Worm (Caenorhabditis elegans) whole organism, L3 larva: Measurements from ENCODE around the gene srh-154.

Experiments
- aly-2 ChIP-seq: fragments of 150-350 bp; optimal IDR thresholded peaks from 2 replicates; lab custom pipeline; 2014; ENCODE audit warnings: missing biosample characterization, missing genetic modification characterization
- ceh-16 ChIP-seq: sonication (generic microtip); optimal IDR thresholded peaks from 2 replicates; lab custom pipeline; 2017; ENCODE audit warnings: missing biosample characterization, missing genetic modification characterization
- ceh-9 ChIP-seq: sonication (generic microtip); optimal IDR thresholded peaks from 2 replicates; lab custom pipeline; 2018; ENCODE audit warnings: missing biosample characterization, missing genetic modification characterization
- egl-27 ChIP-seq: sonication (generic microtip); optimal IDR thresholded peaks from 4 replicates; lab custom pipeline; 2017; ENCODE audit warnings: missing biosample characterization, missing genetic modification reagents, missing genetic modification characterization
- egl-5 ChIP-seq: fragments of 150-350 bp; optimal IDR thresholded peaks from 2 replicates; lab custom pipeline; 2017; ENCODE audit warnings: missing biosample characterization, missing genetic modification reagents, missing genetic modification characterization, inconsistent platforms
- elt-1 ChIP-seq: fragments of 150-350 bp; optimal IDR thresholded peaks from 2 replicates; lab custom pipeline; 2014; ENCODE audit warnings: missing biosample characterization, missing genetic modification characterization
- fkh-2 ChIP-seq: fragments of 150-350 bp; optimal IDR thresholded peaks from 2 replicates; lab custom pipeline; 2014; ENCODE audit warnings: missing biosample characterization, missing genetic modification reagents, missing genetic modification characterization
- fos-1 ChIP-seq: fragments of 150-350 bp; optimal IDR thresholded peaks from 2 replicates; lab custom pipeline; 2014; ENCODE audit warnings: missing biosample characterization, missing genetic modification characterization
- lin-15B ChIP-seq: fragments of 150-350 bp; optimal IDR thresholded peaks from 2 replicates; lab custom pipeline; 2014; ENCODE audit warnings: missing biosample characterization, missing genetic modification characterization
- nfya-1 ChIP-seq: sonication (generic microtip); optimal IDR thresholded peaks from 2 replicates; lab custom pipeline; 2017; ENCODE audit warnings: missing genetic modification characterization, mild to moderate bottlenecking, missing compliant biosample characterization, antibody characterized with exemption, moderate library complexity; ENCODE audit not compliant: insufficient read depth
- nhr-28 ChIP-seq: fragments of 150-350 bp; optimal IDR thresholded peaks from 2 replicates; lab custom pipeline; 2014; ENCODE audit warnings: missing biosample characterization, missing genetic modification characterization
- nhr-67 ChIP-seq: fragments of 150-350 bp; optimal IDR thresholded peaks from 2 replicates; lab custom pipeline; 2014; ENCODE audit warnings: missing biosample characterization, missing genetic modification characterization
- nhr-76 ChIP-seq: fragments of 150-350 bp; sonication (generic microtip); optimal IDR thresholded peaks from 5 replicates; lab custom pipeline; 2014; ENCODE audit warnings: missing biosample characterization, missing genetic modification characterization
- nhr-77 ChIP-seq: fragments of 150-350 bp; optimal IDR thresholded peaks from 2 replicates; lab custom pipeline; 2014; ENCODE audit warnings: missing biosample characterization, missing genetic modification characterization
- skn-1 ChIP-seq: fragments of 150-350 bp; optimal IDR thresholded peaks from 2 replicates; lab custom pipeline; 2014; ENCODE audit warnings: missing biosample characterization, missing genetic modification characterization
- snpc-4 ChIP-seq: fragments of 150-350 bp; optimal IDR thresholded peaks from 2 replicates; lab custom pipeline; 2014; ENCODE audit warnings: missing biosample characterization, missing genetic modification characterization
- unc-62 ChIP-seq: fragments of 150-350 bp; sonication (generic microtip); optimal IDR thresholded peaks from 4 replicates; lab custom pipeline; 2014; ENCODE audit warnings: missing biosample characterization, missing genetic modification reagents, missing genetic modification characterization

Gene srh-154

DNA sequence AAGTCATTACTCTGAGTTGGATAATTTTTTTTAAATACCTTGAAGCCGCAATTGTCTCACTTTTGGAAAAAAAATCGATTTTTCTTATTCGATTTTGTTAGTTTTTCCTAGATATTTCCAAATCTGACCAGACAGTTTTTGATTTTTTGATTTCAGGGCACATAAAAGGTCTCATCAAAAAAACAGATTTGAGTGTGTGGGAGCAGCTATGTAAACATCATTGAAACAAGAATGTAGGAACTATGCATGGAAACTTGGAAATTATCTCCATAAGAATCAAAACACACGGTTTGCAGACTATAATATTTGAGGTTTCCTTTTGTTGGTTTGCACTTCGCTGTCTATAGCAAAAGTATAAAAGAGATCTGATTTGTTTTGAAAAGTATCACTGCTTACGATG, 46.5 kb downstream of the srh-154 start, which contains the start of gene scl-24:
scl-24 (plus strand) TSS at position 301 of the 400 bp plus-strand sequence.
- TF ChIP-seq egl-27 (tag; lab: Kevin White, UChicago) (no peak), aly-2 (tag; lab: Kevin White, UChicago) (no peak), nhr-77 (tag; lab: Kevin White, UChicago) (no peak), fkh-2 (tag; lab: Kevin White, UChicago) (no peak), nhr-67 (tag; lab: Kevin White, UChicago) (no peak), skn-1 (tag; lab: Kevin White, UChicago) (no peak), fos-1 (tag; lab: Kevin White, UChicago) (no peak), egl-5 (tag; lab: Kevin White, UChicago) (no peak), ceh-16 (tag; lab: Kevin White, UChicago) (no peak), nhr-76 (tag; lab: Kevin White, UChicago) (no peak), nhr-28 (tag; lab: Kevin White, UChicago) (no peak), elt-1 (tag; lab: Kevin White, UChicago) (no peak), lin-15B (tag; lab: Kevin White, UChicago) (no peak), nfya-1 (tag; lab: Kevin White, UChicago) (no peak), unc-62 (no peak), snpc-4 (no peak), ceh-9 (tag; lab: Kevin White, UChicago) (no peak)
